Worm (Caenorhabditis elegans): ENCODE measurements around the gene srh-179.
"Not testable (repeated sequence)": the region's sequence is repeated elsewhere in the genome, so short reads cannot be mapped to it uniquely, and the experiment has no call there.

The srh-179 gene

DNA sequence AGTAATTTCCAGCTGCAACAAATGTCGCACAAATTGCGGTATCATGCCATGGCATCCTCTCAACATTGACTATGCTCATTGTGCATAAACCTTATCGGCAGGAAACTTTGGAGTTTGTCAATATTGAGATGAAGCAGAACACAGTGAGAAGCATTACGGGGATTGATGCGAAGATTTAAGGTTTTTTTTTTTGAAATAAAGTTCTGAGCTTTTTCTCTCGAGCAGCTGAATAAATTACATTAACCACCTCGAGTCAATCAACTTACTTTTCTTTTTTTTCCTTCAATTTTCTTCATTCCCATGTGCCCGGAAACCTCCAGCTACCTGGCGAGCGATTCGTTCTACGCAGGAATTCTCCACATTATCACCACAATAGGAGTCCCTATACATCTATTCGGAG is at the start of gene srh-179:
Gene srh-179 (plus strand): TSS at position 301 of the 400 bp plus-strand sequence.
- TF ChIP-seq ama-1 (optimal IDR thresholded peaks at IDR 0.05) (no peak), hmg-4 (GFP tag; optimal IDR thresholded peaks at IDR 0.05) (no peak), tbx-11 (GFP tag; IDR thresholded peaks at IDR 0.05) (no peak), F13C5.2 (tag; optimal IDR thresholded peaks at IDR 0.05) (no peak), aly-1 (tag; optimal IDR thresholded peaks at IDR 0.05) (no peak), tbx-37 (GFP tag; conservative IDR thresholded peaks at IDR 0.05) (no peak), flt-1 (GFP tag; IDR thresholded peaks at IDR 0.05) (no peak), ets-7 (tag; optimal IDR thresholded peaks at IDR 0.05) (no peak), hmbx-1 (tag; optimal IDR thresholded peaks at IDR 0.05) (no peak), pes-1 (GFP tag; IDR thresholded peaks at IDR 0.05) (no peak), tra-4 (tag; optimal IDR thresholded peaks at IDR 0.05) (no peak), ceh-36 (tag; optimal IDR thresholded peaks at IDR 0.05) (no peak), B0310.2 (tag; optimal IDR thresholded peaks at IDR 0.05) (no peak), hnd-1 (tag; optimal IDR thresholded peaks at IDR 0.05) (no peak), ceh-13 (GFP tag; optimal IDR thresholded peaks at IDR 0.05) (no peak), sea-1 (GFP tag; conservative IDR thresholded peaks at IDR 0.05) (no peak), scrt-1 (GFP tag; IDR thresholded peaks at IDR 0.05) (no peak)

DNA sequence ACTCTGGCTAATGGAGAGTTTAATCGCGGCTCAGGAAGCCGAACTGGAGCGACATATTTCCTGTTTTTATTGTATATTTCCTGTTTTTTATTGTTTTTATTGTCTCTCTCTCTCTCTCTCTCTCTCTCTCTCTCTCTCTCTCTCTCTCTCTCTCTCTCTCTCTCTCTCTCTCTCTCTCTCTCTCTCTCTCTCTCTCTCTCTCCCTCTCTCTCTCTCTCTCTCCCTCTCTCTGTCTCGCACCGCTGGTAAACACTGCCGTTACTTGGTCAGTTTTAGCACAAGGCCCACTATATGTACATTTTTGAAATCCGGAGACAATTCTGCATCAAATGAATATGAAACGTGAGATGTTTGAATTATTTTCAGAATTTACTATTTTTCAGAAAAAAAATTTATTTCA is 45.4 kb upstream of the srh-179 start:
- TF ChIP-seq scrt-1 (GFP tag; IDR thresholded peaks at IDR 0.05) (no peak), aly-1 (tag; optimal IDR thresholded peaks at IDR 0.05) (no peak), sea-1 (GFP tag; conservative IDR thresholded peaks at IDR 0.05) (no peak), ama-1 (optimal IDR thresholded peaks at IDR 0.05) (no peak), hmbx-1 (tag; optimal IDR thresholded peaks at IDR 0.05) (no peak), tbx-11 (GFP tag; IDR thresholded peaks at IDR 0.05) (no peak), tbx-37 (GFP tag; conservative IDR thresholded peaks at IDR 0.05) (no peak), pes-1 (GFP tag; IDR thresholded peaks at IDR 0.05) (no peak), B0310.2 (tag; optimal IDR thresholded peaks at IDR 0.05) (no peak), F13C5.2 (tag; optimal IDR thresholded peaks at IDR 0.05) (no peak), flt-1 (GFP tag; IDR thresholded peaks at IDR 0.05) (no peak), hmg-4 (GFP tag; optimal IDR thresholded peaks at IDR 0.05) (no peak), ceh-36 (tag; optimal IDR thresholded peaks at IDR 0.05) (no peak), ceh-13 (GFP tag; optimal IDR thresholded peaks at IDR 0.05) (no peak), hnd-1 (tag; optimal IDR thresholded peaks at IDR 0.05) (no peak), tra-4 (tag; optimal IDR thresholded peaks at IDR 0.05) (no peak), ets-7 (tag; optimal IDR thresholded peaks at IDR 0.05) (no peak)

ce11 chrV:18431450-18431849 is 44.7 kb upstream of the srh-179 start, which contains the start of gene srw-82:
Gene srw-82 (plus strand): TSS chrV:18431750.
- TF ChIP-seq ets-7 (tag; optimal IDR thresholded peaks at IDR 0.05) (no peak), aly-1 (tag; optimal IDR thresholded peaks at IDR 0.05) (no peak), flt-1 (GFP tag; IDR thresholded peaks at IDR 0.05) (no peak), ceh-13 (GFP tag; optimal IDR thresholded peaks at IDR 0.05) (no peak), scrt-1 (GFP tag; IDR thresholded peaks at IDR 0.05) (no peak)

DNA sequence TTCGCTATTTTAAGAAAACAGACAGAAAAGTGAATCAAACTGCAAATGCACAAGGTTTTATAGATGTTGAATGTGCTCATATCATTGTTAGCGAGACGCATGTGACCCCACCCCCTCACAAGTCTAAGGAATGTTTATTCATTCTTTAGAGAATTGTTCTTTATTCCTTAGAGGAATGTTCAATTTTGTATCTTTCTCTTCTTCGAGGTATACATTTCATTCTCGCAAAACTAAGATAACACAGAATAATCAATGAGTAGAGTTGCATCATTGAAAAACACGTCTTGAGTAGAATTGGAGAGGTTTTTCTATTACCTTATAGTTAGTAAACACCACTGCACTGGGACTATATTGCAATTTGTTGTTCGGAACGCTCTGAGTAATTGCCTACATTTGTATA is 41.2 kb upstream of the srh-179 start, which contains the start of gene ZK262.20:
Gene ZK262.20 (minus strand): TSS at position 101 of the 400 bp plus-strand sequence.
- no peak for TF ChIP-seq ceh-13 (GFP tag; optimal IDR thresholded peaks at IDR 0.05)
- TF ChIP-seq aly-1 (tag; optimal IDR thresholded peaks at IDR 0.05): no peak
- TF ChIP-seq hnd-1 (tag; optimal IDR thresholded peaks at IDR 0.05): no peak
- no peak for TF ChIP-seq B0310.2 (tag; optimal IDR thresholded peaks at IDR 0.05)
- TF ChIP-seq scrt-1 (GFP tag; IDR thresholded peaks at IDR 0.05): no peak
- no peak for TF ChIP-seq tbx-37 (GFP tag; conservative IDR thresholded peaks at IDR 0.05)

ce11 chrV:18438081-18438480 is 38.1 kb upstream of the srh-179 start, which contains the start of gene ZK262.8:
Gene ZK262.8 (plus strand): TSS chrV:18438381.
- no peak for TF ChIP-seq flt-1 (GFP tag; IDR thresholded peaks at IDR 0.05)
- no peak for TF ChIP-seq B0310.2 (tag; optimal IDR thresholded peaks at IDR 0.05)
- TF ChIP-seq tra-4 (tag; optimal IDR thresholded peaks at IDR 0.05): no peak
- no peak for TF ChIP-seq hmbx-1 (tag; optimal IDR thresholded peaks at IDR 0.05)
- TF ChIP-seq ets-7 (tag; optimal IDR thresholded peaks at IDR 0.05): no peak
- TF ChIP-seq F13C5.2 (tag; optimal IDR thresholded peaks at IDR 0.05): no peak
- no peak for TF ChIP-seq tbx-37 (GFP tag; conservative IDR thresholded peaks at IDR 0.05)
- TF ChIP-seq aly-1 (tag; optimal IDR thresholded peaks at IDR 0.05): no peak
- no peak for TF ChIP-seq ceh-13 (GFP tag; optimal IDR thresholded peaks at IDR 0.05)
- no peak for TF ChIP-seq tbx-11 (GFP tag; IDR thresholded peaks at IDR 0.05)
- no peak for TF ChIP-seq pes-1 (GFP tag; IDR thresholded peaks at IDR 0.05)
- TF ChIP-seq ama-1 (optimal IDR thresholded peaks at IDR 0.05): no peak
- TF ChIP-seq hmg-4 (GFP tag; optimal IDR thresholded peaks at IDR 0.05): no peak
- no peak for TF ChIP-seq hnd-1 (tag; optimal IDR thresholded peaks at IDR 0.05)

ce11 chrV:18439469-18439868 is 36.7 kb upstream of the srh-179 start, which contains the start of gene ZK262.9:
Gene ZK262.9 (plus strand): TSS chrV:18439769.
- TF ChIP-seq hnd-1 (tag; optimal IDR thresholded peaks at IDR 0.05); ama-1 (optimal IDR thresholded peaks at IDR 0.05); pes-1 (GFP tag; IDR thresholded peaks at IDR 0.05): not testable (repeated sequence)

ce11 chrV:18444118-18444517 is 32.1 kb upstream of the srh-179 start, which contains the start of gene ZK228.1:
Gene ZK228.1 (plus strand): TSS chrV:18444418.
- TF ChIP-seq B0310.2 (tag; optimal IDR thresholded peaks at IDR 0.05) (no peak), tra-4 (tag; optimal IDR thresholded peaks at IDR 0.05) (no peak), hmg-4 (GFP tag; optimal IDR thresholded peaks at IDR 0.05) (no peak), pes-1 (GFP tag; IDR thresholded peaks at IDR 0.05) (no peak), aly-1 (tag; optimal IDR thresholded peaks at IDR 0.05) (no peak)

DNA sequence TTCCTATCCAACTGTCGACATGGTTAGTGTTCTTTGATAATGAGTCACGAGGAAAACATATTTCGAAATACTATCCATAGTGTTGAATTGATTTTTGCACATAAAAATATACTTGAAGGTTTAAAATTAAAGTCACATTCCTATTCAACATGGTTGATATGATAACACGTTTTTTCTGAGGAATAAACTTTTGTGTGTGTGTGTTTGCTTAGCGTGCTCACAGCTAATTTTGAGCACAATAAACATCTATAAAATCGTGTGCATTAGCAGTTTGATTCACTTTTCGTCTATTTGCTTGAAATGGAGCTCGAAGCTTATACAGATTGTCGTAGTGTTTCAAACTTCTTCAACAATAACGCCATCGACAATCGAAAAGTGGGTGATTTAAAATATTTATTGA is 19.6 kb upstream of the srh-179 start, which contains the start of gene ZK228.10:
Gene ZK228.10 (plus strand): TSS at position 301 of the 400 bp plus-strand sequence.
- TF ChIP-seq B0310.2 (tag; optimal IDR thresholded peaks at IDR 0.05): no peak
- no peak for TF ChIP-seq flt-1 (GFP tag; IDR thresholded peaks at IDR 0.05)
- TF ChIP-seq tra-4 (tag; optimal IDR thresholded peaks at IDR 0.05): no peak
- no peak for TF ChIP-seq pes-1 (GFP tag; IDR thresholded peaks at IDR 0.05)
- no peak for TF ChIP-seq ceh-13 (GFP tag; optimal IDR thresholded peaks at IDR 0.05)
- no peak for TF ChIP-seq ama-1 (optimal IDR thresholded peaks at IDR 0.05)
- TF ChIP-seq hnd-1 (tag; optimal IDR thresholded peaks at IDR 0.05): no peak
- no peak for TF ChIP-seq sea-1 (GFP tag; conservative IDR thresholded peaks at IDR 0.05)
- no peak for TF ChIP-seq ets-7 (tag; optimal IDR thresholded peaks at IDR 0.05)
- TF ChIP-seq hmg-4 (GFP tag; optimal IDR thresholded peaks at IDR 0.05): no peak
- TF ChIP-seq ceh-36 (tag; optimal IDR thresholded peaks at IDR 0.05): no peak
